Worm (Caenorhabditis elegans) whole organism, early embryonic: ENCODE data around the gene pam-1.

Experiments used
- B0310.2 ChIP-seq: sonication (generic microtip); optimal IDR thresholded peaks from 2 replicates; lab custom pipeline; 2016; ENCODE audit warnings: mild to moderate bottlenecking, missing genetic modification characterization, missing compliant biosample characterization
- F13C5.2 ChIP-seq: sonication (generic microtip); optimal IDR thresholded peaks from 2 replicates; lab custom pipeline; 2017; ENCODE audit warnings: mild to moderate bottlenecking, missing genetic modification characterization, inconsistent platforms, missing compliant biosample characterization
- aly-1 ChIP-seq: sonication (generic microtip); optimal IDR thresholded peaks from 2 replicates; lab custom pipeline; 2016; ENCODE audit warnings: missing genetic modification characterization, missing compliant biosample characterization
- ama-1 ChIP-seq: fragments of 150-350 bp; optimal IDR thresholded peaks from 2 replicates; lab custom pipeline; 2014
- ceh-13 ChIP-seq: fragments of 200-800 bp; sonication (Bioruptor generic); optimal IDR thresholded peaks from 2 replicates; lab custom pipeline; 2018; ENCODE audit warnings: mild to moderate bottlenecking, missing genetic modification characterization, missing compliant biosample characterization
- flt-1 ChIP-seq: fragments of 200-800 bp; sonication (Bioruptor generic); IDR thresholded peaks from 2 replicates; pipeline ENCODE4 v1.3.6; 2022; ENCODE audit warnings: missing genetic modification characterization, missing compliant biosample characterization
- hmbx-1 ChIP-seq: sonication (generic microtip); optimal IDR thresholded peaks from 2 replicates; lab custom pipeline; 2016; ENCODE audit warnings: mild to moderate bottlenecking, missing genetic modification characterization, missing compliant biosample characterization
- hmg-4 ChIP-seq: fragments of 200-800 bp; sonication (Bioruptor generic); optimal IDR thresholded peaks from 2 replicates; lab custom pipeline; 2018; ENCODE audit warnings: mild to moderate bottlenecking, missing genetic modification characterization, missing compliant biosample characterization
- hnd-1 ChIP-seq: sonication (generic microtip); optimal IDR thresholded peaks from 2 replicates; lab custom pipeline; 2016; ENCODE audit warnings: missing genetic modification characterization, missing compliant biosample characterization
- pes-1 ChIP-seq: fragments of 200-800 bp; sonication (Bioruptor generic); IDR thresholded peaks from 2 replicates; pipeline ENCODE4 v1.3.6; 2022; ENCODE audit warnings: missing genetic modification reagents, missing genetic modification characterization, missing compliant biosample characterization
- scrt-1 ChIP-seq: fragments of 200-800 bp; sonication (Bioruptor generic); IDR thresholded peaks from 2 replicates; pipeline ENCODE4 v1.3.6; 2022; ENCODE audit warnings: missing genetic modification characterization, missing compliant biosample characterization
- tbx-11 ChIP-seq: fragments of 200-800 bp; sonication (Bioruptor generic); IDR thresholded peaks from 2 replicates; pipeline ENCODE4 v1.3.6; 2022; ENCODE audit warnings: missing genetic modification characterization, missing compliant biosample characterization
- tbx-37 ChIP-seq: fragments of 200-800 bp; sonication (Bioruptor generic); conservative IDR thresholded peaks from 2 replicates; pipeline ENCODE4 v1.3.6; 2022; ENCODE audit warnings: missing genetic modification reagents, missing genetic modification characterization, missing compliant biosample characterization
- tra-4 ChIP-seq: sonication (generic microtip); optimal IDR thresholded peaks from 2 replicates; lab custom pipeline; 2017; ENCODE audit warnings: missing genetic modification characterization, missing compliant biosample characterization

- TF ChIP-seq scrt-1 (GFP tag; lab: Robert Waterston, UW) = no peak
- TF ChIP-seq hmg-4 (GFP tag; lab: Kevin White, UChicago) = no peak
- no peak for TF ChIP-seq flt-1 (GFP tag; lab: Robert Waterston, UW)
- TF ChIP-seq ama-1 (lab: Kevin White, UChicago) = no peak
- TF ChIP-seq ceh-13 (GFP tag; lab: Kevin White, UChicago) = no peak
- TF ChIP-seq B0310.2 (tag; lab: Kevin White, UChicago) = no peak
- no peak for TF ChIP-seq pes-1
- no peak for TF ChIP-seq tra-4
- no peak for TF ChIP-seq hmbx-1 (tag; lab: Kevin White, UChicago)
- TF ChIP-seq tbx-11 (GFP tag; lab: Robert Waterston, UW) = no peak
- TF ChIP-seq hnd-1 (tag; lab: Kevin White, UChicago) = no peak
- no peak for TF ChIP-seq aly-1 (tag; lab: Kevin White, UChicago)
- no peak for TF ChIP-seq tbx-37 (GFP tag; lab: Robert Waterston, UW)
- no peak for TF ChIP-seq F13C5.2
Measured at ce11 chrIV:7503322-7503721, 47.3 kb downstream of the pam-1 start, which contains the start of gene glt-6.
